Worm (Caenorhabditis elegans): ENCODE data around the gene cct-4.

cct-4 gene

ce11 chrII:8321244-8321643 lies 37.8 kb downstream of the cct-4 start, which contains the start of gene shw-1:
Gene shw-1, minus strand, starts transcription at chrII:8321471.
- TF ChIP-seq efl-1 (optimal IDR thresholded peaks at IDR 0.05) (no peak), efl-1 (GFP tag; optimal IDR thresholded peaks at IDR 0.05 in 1 of 2) (peak in 1 of 2 experiments; percentile 67), swsn-7 (tag; optimal IDR thresholded peaks at IDR 0.05) (no peak)

ce11 chrII:8325002-8325539 lies 41.6 kb downstream of the cct-4 start, which contains the start of the genes ran-3 and C26D10.3:
Gene ran-3, minus strand, starts transcription at chrII:8325052.
Gene C26D10.3, plus strand, starts transcription at chrII:8325386.
- TF ChIP-seq C04F5.9 (tag; optimal IDR thresholded peaks at IDR 0.05), result peak; percentile 12
- TF ChIP-seq nhr-47 (tag; optimal IDR thresholded peaks at IDR 0.05), result peak; percentile 57
- no peak for TF ChIP-seq lin-15B (tag; optimal IDR thresholded peaks at IDR 0.05)
- peak; percentile 43 to 61 for TF ChIP-seq lsy-2 (tag; optimal IDR thresholded peaks at IDR 0.05)
- TF ChIP-seq nhr-90 (tag; optimal IDR thresholded peaks at IDR 0.05; ENCODE audit: poor library complexity), result peak; percentile 3
- TF ChIP-seq mep-1 (tag; optimal IDR thresholded peaks at IDR 0.05), result peak; percentile 54
- TF ChIP-seq lin-13 (GFP tag; optimal IDR thresholded peaks at IDR 0.05), result peak; percentile 43
- TF ChIP-seq xbp-1 (tag; optimal IDR thresholded peaks at IDR 0.05), result peak; percentile 54
- no peak for TF ChIP-seq nhr-84 (tag; optimal IDR thresholded peaks at IDR 0.05)
- peak; percentile 46 for TF ChIP-seq tbx-2 (tag; optimal IDR thresholded peaks at IDR 0.05)
- no peak for TF ChIP-seq sup-37 (GFP tag; optimal IDR thresholded peaks at IDR 0.05)
- TF ChIP-seq F16B12.6 (tag; optimal IDR thresholded peaks at IDR 0.05), result no peak
- no peak for TF ChIP-seq ets-5 (GFP tag; IDR thresholded peaks at IDR 0.05)
- TF ChIP-seq vab-15 (tag; optimal IDR thresholded peaks at IDR 0.05), result no peak
- peak; percentile 11 for TF ChIP-seq lin-39 (tag; optimal IDR thresholded peaks at IDR 0.05)
- TF ChIP-seq sptf-1 (tag; optimal IDR thresholded peaks at IDR 0.05), result no peak
- TF ChIP-seq unc-86 (tag; optimal IDR thresholded peaks at IDR 0.05), result peak; percentile 9
- no peak for TF ChIP-seq isw-1 (GFP tag; IDR thresholded peaks at IDR 0.05)
- peak; percentile 52 for TF ChIP-seq blmp-1 (tag; optimal IDR thresholded peaks at IDR 0.05)
- peak; percentile 53 for TF ChIP-seq swsn-7 (tag; optimal IDR thresholded peaks at IDR 0.05)
- peak; percentile 18 for TF ChIP-seq lir-3 (tag; optimal IDR thresholded peaks at IDR 0.05; ENCODE audit: poor library complexity)
- peak; percentile 49 to 64 (median 54) for TF ChIP-seq dpl-1 (GFP tag; optimal IDR thresholded peaks at IDR 0.05)
- no peak for TF ChIP-seq egl-13 (tag; optimal IDR thresholded peaks at IDR 0.05)
- peak; percentile 70 for TF ChIP-seq nhr-20 (tag; optimal IDR thresholded peaks at IDR 0.05)
- TF ChIP-seq lin-14 (GFP tag; optimal IDR thresholded peaks at IDR 0.05), result peak; percentile 28
- peak; percentile 48 for TF ChIP-seq skn-1 (tag; optimal IDR thresholded peaks at IDR 0.05)
- TF ChIP-seq ztf-11 (tag; optimal IDR thresholded peaks at IDR 0.05), result no peak
- TF ChIP-seq rnt-1 (tag; optimal IDR thresholded peaks at IDR 0.05), result peak; percentile 60
- peak in 2 of 3 experiments; percentile 4 to 35 for TF ChIP-seq ceh-82 (tag; optimal IDR thresholded peaks at IDR 0.05)
- TF ChIP-seq nhr-237 (tag; optimal IDR thresholded peaks at IDR 0.05), result no peak
- peak; percentile 56 for TF ChIP-seq nhr-19 (GFP tag; conservative IDR thresholded peaks at IDR 0.05)
- no peak for TF ChIP-seq fkh-4 (tag; optimal IDR thresholded peaks at IDR 0.05; ENCODE audit: borderline replicate concordance)
- peak; percentile 59 to 61 for TF ChIP-seq lin-35 (GFP tag; optimal IDR thresholded peaks at IDR 0.05)
- TF ChIP-seq unc-130 (tag; optimal IDR thresholded peaks at IDR 0.05), result peak; percentile 86
- TF ChIP-seq snpc-4 (tag; optimal IDR thresholded peaks at IDR 0.05), result no peak
- no peak for TF ChIP-seq zag-1 (tag; optimal IDR thresholded peaks at IDR 0.05)
- TF ChIP-seq snu-23 (GFP tag; optimal IDR thresholded peaks at IDR 0.05), result peak; percentile 68
- no peak for TF ChIP-seq nhr-77 (tag; optimal IDR thresholded peaks at IDR 0.05)
- TF ChIP-seq nhr-85 (tag), result peak; percentile 45
- no peak for TF ChIP-seq tlp-1 (tag; optimal IDR thresholded peaks at IDR 0.05)
- TF ChIP-seq dsc-1 (tag; optimal IDR thresholded peaks at IDR 0.05), result no peak
- TF ChIP-seq elt-3 (tag; optimal IDR thresholded peaks at IDR 0.05), result peak in 1 of 6 experiments; percentile 54
- peak; percentile 68 for TF ChIP-seq C16A3.4 (tag; optimal IDR thresholded peaks at IDR 0.05)
- TF ChIP-seq hlh-4 (tag; optimal IDR thresholded peaks at IDR 0.05), result no peak
- peak; percentile 67 for TF ChIP-seq nhr-71 (tag; optimal IDR thresholded peaks at IDR 0.05)
- TF ChIP-seq irx-1 (tag; optimal IDR thresholded peaks at IDR 0.05), result no peak
- TF ChIP-seq efl-1 (optimal IDR thresholded peaks at IDR 0.05), result peak; percentile 34 to 70
- TF ChIP-seq efl-1 (GFP tag; optimal IDR thresholded peaks at IDR 0.05 in 1 of 2), result peak; percentile 56 to 94
